Worm (Caenorhabditis elegans) whole organism, L1 larva: ENCODE measurements around the gene C10C6.7.

Experiments used
- F16B12.6 ChIP-seq: fragments of 150-350 bp; optimal IDR thresholded peaks from 2 replicates; lab custom pipeline; 2014; ENCODE audit warnings: missing biosample characterization, missing genetic modification characterization
- aha-1 ChIP-seq: fragments of 150-350 bp; optimal IDR thresholded peaks from 2 replicates; lab custom pipeline; 2014; ENCODE audit warnings: missing biosample characterization, missing genetic modification characterization
- alr-1 ChIP-seq: fragments of 200-800 bp; sonication (Bioruptor generic); optimal IDR thresholded peaks from 2 replicates; lab custom pipeline; 2018; ENCODE audit warnings: borderline replicate concordance, mild to moderate bottlenecking, missing genetic modification characterization, missing compliant biosample characterization
- aly-2 ChIP-seq: fragments of 150-350 bp; optimal IDR thresholded peaks from 2 replicates; lab custom pipeline; 2014; ENCODE audit warnings: missing biosample characterization, missing genetic modification characterization
- ama-1 ChIP-seq: fragments of 150-350 bp; optimal IDR thresholded peaks from 2 replicates; lab custom pipeline; 2014
- ceh-8 ChIP-seq: fragments of 200-800 bp; sonication (Bioruptor generic); optimal IDR thresholded peaks from 2 replicates; lab custom pipeline; 2018; ENCODE audit warnings: mild to moderate bottlenecking, missing genetic modification characterization, moderate library complexity, missing compliant biosample characterization
- ceh-82 ChIP-seq, 3 experiments: fragments of 150-350 bp in 1 of 3; sonication (generic microtip) in 2 of 3; optimal IDR thresholded peaks; 2 replicates each; lab custom pipeline; 2014 to 2017; ENCODE audit warnings: missing biosample characterization in 3 of 3, missing genetic modification characterization in 3 of 3
- ceh-88 ChIP-seq: fragments of 200-800 bp; sonication (Bioruptor generic); IDR thresholded peaks from 2 replicates; pipeline ENCODE4 v1.3.6; 2022; ENCODE audit warnings: missing genetic modification characterization, missing compliant biosample characterization
- ceh-90 ChIP-seq: sonication (generic microtip); optimal IDR thresholded peaks from 2 replicates; lab custom pipeline; 2016; ENCODE audit warnings: missing genetic modification characterization, missing compliant biosample characterization
- dpl-1 ChIP-seq, 3 experiments: fragments of 150-350 bp in 2 of 3; sonication (generic microtip) in 1 of 3; optimal IDR thresholded peaks; 2 replicates each; lab custom pipeline; 2014 to 2017; ENCODE audit warnings: missing biosample characterization in 3 of 3, missing genetic modification characterization in 3 of 3, missing genetic modification reagents in 3 of 3
- dsc-1 ChIP-seq: sonication (generic microtip); optimal IDR thresholded peaks from 2 replicates; lab custom pipeline; 2016; ENCODE audit warnings: mild to moderate bottlenecking, missing genetic modification characterization, missing compliant biosample characterization
- efl-1 ChIP-seq, 4 experiments: fragments of 150-350 bp; optimal IDR thresholded peaks in 3 of 4; peaks in 1 of 4; 1 replicate in 1 of 4; 2 replicates in 3 of 4; lab custom pipeline; 2014; ENCODE audit warnings: missing biosample characterization in 2 of 4, missing genetic modification characterization in 2 of 4, missing genetic modification reagents in 2 of 4
- efl-3 ChIP-seq: fragments of 200-800 bp; sonication (Bioruptor generic); optimal IDR thresholded peaks from 2 replicates; lab custom pipeline; 2018; ENCODE audit warnings: mild to moderate bottlenecking, missing genetic modification characterization, missing compliant biosample characterization
- egl-13 ChIP-seq: sonication (generic microtip); optimal IDR thresholded peaks from 2 replicates; lab custom pipeline; 2016; ENCODE audit warnings: missing genotype, missing genetic modification reagents, missing genetic modification characterization, missing compliant biosample characterization
- elt-2 ChIP-seq: sonication (generic microtip); optimal IDR thresholded peaks from 2 replicates; lab custom pipeline; 2016; ENCODE audit warnings: missing genetic modification characterization, mild to moderate bottlenecking, inconsistent platforms, missing compliant biosample characterization, missing genetic modification reagents
- elt-3 ChIP-seq, 6 experiments: fragments of 150-350 bp in 1 of 6; sonication (generic microtip); optimal IDR thresholded peaks; 2 replicates each; lab custom pipeline; 2017 to 2018; ENCODE audit warnings: missing biosample characterization in 6 of 6, missing genetic modification characterization in 6 of 6, inconsistent platforms in 1 of 6
- fkh-4 ChIP-seq: sonication (generic microtip); optimal IDR thresholded peaks from 2 replicates; lab custom pipeline; 2016; ENCODE audit warnings: missing compliant biosample characterization, missing genetic modification characterization, borderline replicate concordance
- fkh-8 ChIP-seq: sonication (generic microtip); optimal IDR thresholded peaks from 2 replicates; lab custom pipeline; 2016; ENCODE audit warnings: mild to moderate bottlenecking, missing genetic modification characterization, missing compliant biosample characterization
- grh-1 ChIP-seq: fragments of 200-800 bp; sonication (Bioruptor generic); IDR thresholded peaks from 2 replicates; pipeline ENCODE4 v1.3.6; 2022; ENCODE audit warnings: missing genetic modification reagents, missing genetic modification characterization, missing compliant biosample characterization
- hlh-17 ChIP-seq: fragments of 200-800 bp; sonication (Bioruptor generic); optimal IDR thresholded peaks from 2 replicates; lab custom pipeline; 2018; ENCODE audit warnings: missing genetic modification characterization, mild to moderate bottlenecking, missing compliant biosample characterization, moderate library complexity, borderline replicate concordance
- hlh-4 ChIP-seq: sonication (generic microtip); optimal IDR thresholded peaks from 2 replicates; lab custom pipeline; 2016; ENCODE audit warnings: mild to moderate bottlenecking, missing genetic modification characterization, missing compliant biosample characterization
- hpl-2 ChIP-seq: fragments of 150-350 bp; optimal IDR thresholded peaks from 2 replicates; lab custom pipeline; 2014; ENCODE audit warnings: missing biosample characterization, missing genetic modification reagents, missing genetic modification characterization
- irx-1 ChIP-seq: sonication (generic microtip); optimal IDR thresholded peaks from 2 replicates; lab custom pipeline; 2016; ENCODE audit warnings: missing genetic modification characterization, missing compliant biosample characterization
- isw-1 ChIP-seq: fragments of 200-800 bp; sonication (Bioruptor generic); IDR thresholded peaks from 2 replicates; pipeline ENCODE4 v1.3.6; 2022; ENCODE audit warnings: missing genetic modification characterization, missing compliant biosample characterization
- lin-14 ChIP-seq: fragments of 200-800 bp; sonication (Bioruptor generic); optimal IDR thresholded peaks from 2 replicates; lab custom pipeline; 2018; ENCODE audit warnings: mild to moderate bottlenecking, missing genetic modification characterization, moderate library complexity, missing compliant biosample characterization
- lin-35 ChIP-seq, 2 experiments: fragments of 150-350 bp; optimal IDR thresholded peaks; 2 replicates each; lab custom pipeline; 2014; ENCODE audit warnings: missing biosample characterization in 2 of 2, missing genetic modification characterization in 2 of 2, missing genetic modification reagents in 2 of 2
- lin-39 ChIP-seq: fragments of 150-350 bp; optimal IDR thresholded peaks from 2 replicates; lab custom pipeline; 2014; ENCODE audit warnings: missing biosample characterization, missing genetic modification reagents, missing genetic modification characterization
- mdl-1 ChIP-seq, 2 experiments: fragments of 150-350 bp; optimal IDR thresholded peaks; 2 replicates each; lab custom pipeline; 2014 to 2017; ENCODE audit warnings: missing biosample characterization in 2 of 2, missing genetic modification characterization in 2 of 2, inconsistent platforms in 1 of 2
- mef-2 ChIP-seq: fragments of 150-350 bp; optimal IDR thresholded peaks from 2 replicates; lab custom pipeline; 2014; ENCODE audit warnings: missing biosample characterization, missing genetic modification characterization
- mep-1 ChIP-seq: fragments of 150-350 bp; optimal IDR thresholded peaks from 2 replicates; lab custom pipeline; 2014; ENCODE audit warnings: missing biosample characterization, missing genetic modification characterization
- nhr-11 ChIP-seq: fragments of 150-350 bp; optimal IDR thresholded peaks from 2 replicates; lab custom pipeline; 2014; ENCODE audit warnings: missing biosample characterization, missing genetic modification characterization
- nhr-12 ChIP-seq: sonication (generic microtip); optimal IDR thresholded peaks from 2 replicates; lab custom pipeline; 2017; ENCODE audit warnings: missing biosample characterization, missing genetic modification characterization
- nhr-28 ChIP-seq: fragments of 150-350 bp; optimal IDR thresholded peaks from 2 replicates; lab custom pipeline; 2014; ENCODE audit warnings: missing biosample characterization, missing genetic modification characterization
- nhr-47 ChIP-seq: sonication (generic microtip); optimal IDR thresholded peaks from 2 replicates; lab custom pipeline; 2016; ENCODE audit warnings: mild to moderate bottlenecking, missing genetic modification characterization, moderate library complexity, missing compliant biosample characterization
- nhr-71 ChIP-seq: sonication (generic microtip); optimal IDR thresholded peaks from 2 replicates; lab custom pipeline; 2016; ENCODE audit warnings: mild to moderate bottlenecking, missing genetic modification characterization, moderate library complexity, missing compliant biosample characterization
- nhr-76 ChIP-seq: sonication (generic microtip); optimal IDR thresholded peaks from 2 replicates; lab custom pipeline; 2017; ENCODE audit warnings: missing biosample characterization, missing genetic modification characterization
- nhr-77 ChIP-seq: fragments of 150-350 bp; optimal IDR thresholded peaks from 2 replicates; lab custom pipeline; 2014; ENCODE audit warnings: missing biosample characterization, missing genetic modification characterization
- nhr-84 ChIP-seq: sonication (generic microtip); optimal IDR thresholded peaks from 2 replicates; lab custom pipeline; 2017; ENCODE audit warnings: missing biosample characterization, missing genetic modification characterization
- pqm-1 ChIP-seq: sonication (generic microtip); optimal IDR thresholded peaks from 3 replicates; lab custom pipeline; 2017; ENCODE audit warnings: missing biosample characterization, missing genetic modification characterization
- snpc-4 ChIP-seq: fragments of 150-350 bp; optimal IDR thresholded peaks from 2 replicates; lab custom pipeline; 2014; ENCODE audit warnings: missing biosample characterization, missing genetic modification characterization
- sox-4 ChIP-seq: sonication (generic microtip); optimal IDR thresholded peaks from 2 replicates; lab custom pipeline; 2016; ENCODE audit warnings: missing genetic modification characterization, missing compliant biosample characterization
- sptf-1 ChIP-seq: fragments of 150-350 bp; optimal IDR thresholded peaks from 2 replicates; lab custom pipeline; 2014; ENCODE audit warnings: missing biosample characterization, missing genetic modification characterization
- swsn-7 ChIP-seq: sonication (generic microtip); optimal IDR thresholded peaks from 2 replicates; lab custom pipeline; 2016; ENCODE audit warnings: missing genetic modification characterization, missing compliant biosample characterization
- unc-130 ChIP-seq: fragments of 150-350 bp; optimal IDR thresholded peaks from 2 replicates; lab custom pipeline; 2017; ENCODE audit warnings: missing biosample characterization, missing genetic modification characterization, inconsistent platforms
- unc-62 ChIP-seq: fragments of 150-350 bp; optimal IDR thresholded peaks from 2 replicates; lab custom pipeline; 2014; ENCODE audit warnings: missing biosample characterization, missing genetic modification reagents, missing genetic modification characterization
- unc-86 ChIP-seq: sonication (generic microtip); optimal IDR thresholded peaks from 2 replicates; lab custom pipeline; 2016; ENCODE audit warnings: missing genetic modification characterization, missing compliant biosample characterization
- xbp-1 ChIP-seq: sonication (generic microtip); optimal IDR thresholded peaks from 2 replicates; lab custom pipeline; 2016; ENCODE audit warnings: missing genetic modification characterization, missing compliant biosample characterization
- ztf-11 ChIP-seq, 2 experiments: sonication (generic microtip); optimal IDR thresholded peaks; 2 replicates each; lab custom pipeline; 2016 to 2017; ENCODE audit warnings: missing genetic modification characterization in 2 of 2, missing biosample characterization in 1 of 2, missing compliant biosample characterization in 1 of 2
- ztf-4 ChIP-seq: fragments of 150-350 bp; optimal IDR thresholded peaks from 2 replicates; lab custom pipeline; 2014; ENCODE audit warnings: missing biosample characterization, missing genetic modification characterization

The C10C6.7 gene

ce11 chrIV:11480027-11480896 lies 12.9 kb upstream of the C10C6.7 start, which contains the start of the genes mbf-1 and nse-4 (continued):
- TF ChIP-seq unc-86 (peak; percentile 39), sox-4 (tag; lab: Kevin White, UChicago) (no peak), lin-35 (GFP tag; optimal IDR thresholded peaks at IDR 0.05; lab: Kevin White, UChicago) (peak; percentile 81 to 89), irx-1 (tag; lab: Kevin White, UChicago) (peak; percentile 60), aha-1 (tag; lab: Kevin White, UChicago) (no peak), sptf-1 (tag; lab: Kevin White, UChicago) (no peak), egl-13 (peak; percentile 45), mef-2 (tag; lab: Kevin White, UChicago) (no peak), ceh-90 (tag; lab: Kevin White, UChicago) (peak; percentile 14), hlh-4 (tag; lab: Kevin White, UChicago) (no peak), F16B12.6 (tag; lab: Kevin White, UChicago) (peak; percentile 96), nhr-76 (tag; lab: Kevin White, UChicago) (no peak), isw-1 (GFP tag; lab: Robert Waterston, UW) (peak; percentile 44), swsn-7 (tag; lab: Kevin White, UChicago) (peak; percentile 81), dsc-1 (peak; percentile 47), efl-1 (optimal IDR thresholded peaks at IDR 0.05; lab: Kevin White, UChicago) (peak; percentile 39 to 78), efl-1 (GFP tag; optimal IDR thresholded peaks at IDR 0.05 in 1 of 2; lab: Kevin White, UChicago) (peak; percentile 85 to 97), nhr-84 (tag; lab: Kevin White, UChicago) (no peak), nhr-47 (tag; lab: Kevin White, UChicago) (peak; percentile 80), unc-62 (GFP tag; lab: Kevin White, UChicago) (no peak), lin-14 (GFP tag; lab: Kevin White, UChicago) (peak; percentile 78), nhr-12 (tag; lab: Kevin White, UChicago) (no peak), ceh-88 (GFP tag; lab: Robert Waterston, UW) (no peak), elt-2 (tag; lab: Kevin White, UChicago) (peak; percentile 1), xbp-1 (peak; percentile 79), grh-1 (GFP tag; lab: Robert Waterston, UW) (no peak), pqm-1 (tag; lab: Kevin White, UChicago) (no peak), mep-1 (peak; percentile 91), mdl-1 (tag; optimal IDR thresholded peaks at IDR 0.05; lab: Kevin White, UChicago) (peak in 1 of 2 experiments; percentile 49), nhr-28 (tag; lab: Kevin White, UChicago) (no peak), nhr-11 (tag; lab: Kevin White, UChicago) (no peak), ztf-4 (tag; lab: Kevin White, UChicago) (no peak), alr-1 (no peak), elt-3 (tag; optimal IDR thresholded peaks at IDR 0.05; lab: Kevin White, UChicago) (no peak), efl-3 (no peak), ceh-8 (GFP tag; lab: Kevin White, UChicago) (no peak), dpl-1 (GFP tag; optimal IDR thresholded peaks at IDR 0.05; lab: Kevin White, UChicago) (peak; percentile 70 to 85 (median 82)), ztf-11 (tag; optimal IDR thresholded peaks at IDR 0.05; lab: Kevin White, UChicago) (no peak), fkh-8 (tag; lab: Kevin White, UChicago) (peak; percentile 31), ceh-82 (tag; optimal IDR thresholded peaks at IDR 0.05; lab: Kevin White, UChicago) (peak; percentile 54 to 60 (median 59)), hpl-2 (GFP tag; lab: Kevin White, UChicago) (no peak), nhr-77 (tag; lab: Kevin White, UChicago) (peak; percentile 26), nhr-71 (tag; lab: Kevin White, UChicago) (peak; percentile 81), aly-2 (no peak), ama-1 (lab: Kevin White, UChicago) (peak; percentile 36), hlh-17 (GFP tag; lab: Kevin White, UChicago) (no peak), unc-130 (peak; percentile 45), fkh-4 (no peak), lin-39 (tag; lab: Kevin White, UChicago) (no peak), snpc-4 (tag; lab: Kevin White, UChicago) (no peak)
